Worm (Caenorhabditis elegans) whole organism, early embryonic: ENCODE data around the gene lys-10.

Experiments used
- B0310.2 ChIP-seq: sonication (generic microtip); optimal IDR thresholded peaks from 2 replicates; lab custom pipeline; 2016; ENCODE audit warnings: mild to moderate bottlenecking, missing genetic modification characterization, missing compliant biosample characterization
- F13C5.2 ChIP-seq: sonication (generic microtip); optimal IDR thresholded peaks from 2 replicates; lab custom pipeline; 2017; ENCODE audit warnings: mild to moderate bottlenecking, missing genetic modification characterization, inconsistent platforms, missing compliant biosample characterization
- aly-1 ChIP-seq: sonication (generic microtip); optimal IDR thresholded peaks from 2 replicates; lab custom pipeline; 2016; ENCODE audit warnings: missing genetic modification characterization, missing compliant biosample characterization
- ama-1 ChIP-seq: fragments of 150-350 bp; optimal IDR thresholded peaks from 2 replicates; lab custom pipeline; 2014
- ceh-36 ChIP-seq: sonication (generic microtip); optimal IDR thresholded peaks from 2 replicates; lab custom pipeline; 2016; ENCODE audit warnings: missing genetic modification characterization, inconsistent platforms, missing compliant biosample characterization
- flt-1 ChIP-seq: fragments of 200-800 bp; sonication (Bioruptor generic); IDR thresholded peaks from 2 replicates; pipeline ENCODE4 v1.3.6; 2022; ENCODE audit warnings: missing genetic modification characterization, missing compliant biosample characterization
- hmbx-1 ChIP-seq: sonication (generic microtip); optimal IDR thresholded peaks from 2 replicates; lab custom pipeline; 2016; ENCODE audit warnings: mild to moderate bottlenecking, missing genetic modification characterization, missing compliant biosample characterization
- hmg-4 ChIP-seq: fragments of 200-800 bp; sonication (Bioruptor generic); optimal IDR thresholded peaks from 2 replicates; lab custom pipeline; 2018; ENCODE audit warnings: mild to moderate bottlenecking, missing genetic modification characterization, missing compliant biosample characterization
- pes-1 ChIP-seq: fragments of 200-800 bp; sonication (Bioruptor generic); IDR thresholded peaks from 2 replicates; pipeline ENCODE4 v1.3.6; 2022; ENCODE audit warnings: missing genetic modification reagents, missing genetic modification characterization, missing compliant biosample characterization
- scrt-1 ChIP-seq: fragments of 200-800 bp; sonication (Bioruptor generic); IDR thresholded peaks from 2 replicates; pipeline ENCODE4 v1.3.6; 2022; ENCODE audit warnings: missing genetic modification characterization, missing compliant biosample characterization
- tbx-11 ChIP-seq: fragments of 200-800 bp; sonication (Bioruptor generic); IDR thresholded peaks from 2 replicates; pipeline ENCODE4 v1.3.6; 2022; ENCODE audit warnings: missing genetic modification characterization, missing compliant biosample characterization
- tbx-37 ChIP-seq: fragments of 200-800 bp; sonication (Bioruptor generic); conservative IDR thresholded peaks from 2 replicates; pipeline ENCODE4 v1.3.6; 2022; ENCODE audit warnings: missing genetic modification reagents, missing genetic modification characterization, missing compliant biosample characterization

DNA sequence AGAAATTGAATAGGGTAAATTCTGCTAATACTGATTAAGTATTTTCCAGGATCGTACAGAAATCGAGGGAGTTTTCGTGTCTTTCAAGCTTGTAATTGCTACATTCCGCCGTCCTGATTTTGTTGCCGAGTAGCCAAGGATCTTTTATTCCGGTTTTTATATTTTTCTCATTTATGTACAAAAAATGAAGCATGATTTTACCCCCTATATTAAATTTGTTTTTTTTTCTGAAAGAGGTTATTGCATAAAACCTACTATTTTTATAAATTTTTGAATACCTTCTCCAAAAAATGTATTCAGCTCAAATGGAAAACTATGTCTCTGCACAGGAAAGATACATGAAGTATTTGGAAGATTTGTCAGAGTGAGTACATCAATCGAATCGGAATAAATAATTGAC, 33.0 kb upstream of the lys-10 start, which contains the start of gene F35H10.6:
- TF ChIP-seq ama-1 (lab: Kevin White, UChicago) (no peak), F13C5.2 (no peak), pes-1 (GFP tag; lab: Robert Waterston, UW) (no peak), hmbx-1 (tag; lab: Kevin White, UChicago) (no peak), ceh-36 (no peak), flt-1 (GFP tag; lab: Robert Waterston, UW) (no peak), tbx-11 (GFP tag; lab: Robert Waterston, UW) (no peak), B0310.2 (tag; lab: Kevin White, UChicago) (no peak), aly-1 (tag; lab: Kevin White, UChicago) (no peak), hmg-4 (GFP tag; lab: Kevin White, UChicago) (no peak), tbx-37 (GFP tag; lab: Robert Waterston, UW) (no peak), scrt-1 (GFP tag; lab: Robert Waterston, UW) (no peak)
